Fruit fly (Drosophila melanogaster) whole organism, embryonic: Measurements from ENCODE around the gene jv.

ENCODE experiments used
- Abd-B ChIP-seq: fragments of 200-800 bp; sonication (Bioruptor generic); optimal IDR thresholded peaks from 2 replicates; lab custom pipeline; 2018; ENCODE audit warnings: missing biosample characterization, mild to moderate bottlenecking, missing genetic modification characterization, moderate library complexity
- C15 ChIP-seq: fragments of 200-800 bp; sonication (Bioruptor generic); IDR thresholded peaks from 3 replicates; pipeline ENCODE4 v1.3.6; 2022; ENCODE audit warnings: missing biosample characterization, missing genetic modification characterization
- CG11723 ChIP-seq: fragments of 200-800 bp; sonication (Bioruptor generic); optimal IDR thresholded peaks from 2 replicates; lab custom pipeline; 2017; ENCODE audit warnings: missing biosample characterization, mild to moderate bottlenecking, missing genetic modification characterization
- CG1233 ChIP-seq: fragments of 200-800 bp; sonication (Bioruptor generic); optimal IDR thresholded peaks from 4 replicates; lab custom pipeline; 2018; ENCODE audit warnings: missing biosample characterization, mild to moderate bottlenecking, missing genetic modification characterization
- CG12769 ChIP-seq: fragments of 200-800 bp; sonication (Bioruptor generic); optimal IDR thresholded peaks from 2 replicates; lab custom pipeline; 2019; ENCODE audit warnings: missing biosample characterization, mild to moderate bottlenecking, missing genetic modification characterization, moderate library complexity
- CG12942 ChIP-seq: fragments of 200-800 bp; sonication (Bioruptor generic); optimal IDR thresholded peaks from 3 replicates; lab custom pipeline; 2016; ENCODE audit warnings: missing biosample characterization, missing genetic modification characterization
- CG13123 ChIP-seq: fragments of 200-800 bp; sonication (Bioruptor generic); optimal IDR thresholded peaks from 2 replicates; lab custom pipeline; 2016; ENCODE audit warnings: missing biosample characterization, missing genetic modification characterization
- CG18262 ChIP-seq: fragments of 200-800 bp; optimal IDR thresholded peaks from 3 replicates; lab custom pipeline; 2019; ENCODE audit warnings: missing biosample characterization, mild to moderate bottlenecking, missing genetic modification characterization, moderate library complexity
- CG2116 ChIP-seq: fragments of 200-800 bp; sonication (Bioruptor generic); optimal IDR thresholded peaks from 3 replicates; lab custom pipeline; 2018; ENCODE audit warnings: missing biosample characterization, mild to moderate bottlenecking, missing genetic modification characterization
- CG2202 ChIP-seq: fragments of 200-800 bp; sonication (Bioruptor generic); optimal IDR thresholded peaks from 2 replicates; lab custom pipeline; 2018; ENCODE audit warnings: missing biosample characterization, mild to moderate bottlenecking, missing genetic modification characterization
- CG31224 ChIP-seq: fragments of 200-800 bp; sonication (Bioruptor generic); IDR thresholded peaks from 2 replicates; pipeline ENCODE4 v1.3.6; 2022; ENCODE audit warnings: missing biosample characterization, missing genetic modification characterization
- CG32767 ChIP-seq: fragments of 200-800 bp; sonication (Bioruptor generic); IDR thresholded peaks from 2 replicates; pipeline ENCODE4 v1.3.6; 2022; ENCODE audit warnings: missing biosample characterization, missing genetic modification characterization
- CG33557 ChIP-seq: fragments of 200-800 bp; sonication (Bioruptor generic); optimal IDR thresholded peaks from 2 replicates; lab custom pipeline; 2019; ENCODE audit warnings: missing biosample characterization, mild to moderate bottlenecking, missing genetic modification characterization, moderate library complexity
- CG34376 ChIP-seq: fragments of 200-800 bp; sonication (Bioruptor generic); optimal IDR thresholded peaks from 2 replicates; lab custom pipeline; 2018; ENCODE audit warnings: missing biosample characterization, mild to moderate bottlenecking, missing genetic modification characterization
- CG42726 ChIP-seq: fragments of 200-800 bp; sonication (Bioruptor generic); IDR thresholded peaks from 2 replicates; pipeline ENCODE4 v1.3.6; 2022; ENCODE audit warnings: missing biosample characterization, missing genetic modification characterization; ENCODE audit not compliant: partially characterized antibody
- CG4404 ChIP-seq: fragments of 200-800 bp; sonication (Bioruptor generic); IDR thresholded peaks from 2 replicates; pipeline ENCODE4 v1.3.6; 2022; ENCODE audit warnings: missing biosample characterization, missing genetic modification characterization
- CG4424 ChIP-seq: fragments of 200-800 bp; sonication (Bioruptor generic); optimal IDR thresholded peaks from 3 replicates; lab custom pipeline; 2016; ENCODE audit warnings: missing biosample characterization, missing genetic modification characterization
- CG4820 ChIP-seq: fragments of 200-800 bp; sonication (Bioruptor generic); optimal IDR thresholded peaks from 3 replicates; lab custom pipeline; 2016; ENCODE audit warnings: missing biosample characterization, missing genetic modification characterization
- CG6689 ChIP-seq: fragments of 200-800 bp; sonication (Bioruptor generic); IDR thresholded peaks from 2 replicates; pipeline ENCODE4 v1.3.6; 2022; ENCODE audit warnings: missing biosample characterization, missing genetic modification characterization
- CG6791 ChIP-seq: fragments of 200-800 bp; sonication (Bioruptor generic); IDR thresholded peaks from 3 replicates; pipeline ENCODE4 v1.3.6; 2022; ENCODE audit warnings: missing biosample characterization, missing genetic modification characterization; ENCODE audit not compliant: partially characterized antibody
- CG8944 ChIP-seq: fragments of 200-800 bp; sonication (Bioruptor generic); optimal IDR thresholded peaks from 3 replicates; lab custom pipeline; 2016; ENCODE audit warnings: missing biosample characterization, missing genetic modification characterization
- CG9727 ChIP-seq: fragments of 200-800 bp; sonication (Bioruptor generic); optimal IDR thresholded peaks from 3 replicates; lab custom pipeline; 2017; ENCODE audit warnings: missing biosample characterization, mild to moderate bottlenecking, missing genetic modification characterization
- Dip3 ChIP-seq: fragments of 200-800 bp; sonication (Bioruptor generic); optimal IDR thresholded peaks from 3 replicates; lab custom pipeline; 2016; ENCODE audit warnings: missing biosample characterization, missing genetic modification characterization
- Gsc ChIP-seq: fragments of 200-800 bp; sonication (Bioruptor generic); IDR thresholded peaks from 2 replicates; pipeline ENCODE4 v1.3.6; 2022; ENCODE audit warnings: missing biosample characterization, missing genetic modification characterization
- Hmr ChIP-seq: fragments of 200-800 bp; sonication (Bioruptor generic); optimal IDR thresholded peaks from 3 replicates; lab custom pipeline; 2017; ENCODE audit warnings: mild to moderate bottlenecking, missing biosample characterization, missing genetic modification reagents, missing genetic modification characterization
- Hr78 ChIP-seq, 2 experiments: fragments of 200-800 bp in 1 of 2; fragments of >200 bp in 1 of 2; sonication (Bioruptor generic) in 1 of 2; optimal IDR thresholded peaks; 2 replicates each; lab custom pipeline; 2017 to 2019; ENCODE audit warnings: missing biosample characterization in 2 of 2, missing genetic modification characterization in 2 of 2, mild to moderate bottlenecking in 1 of 2, moderate library complexity in 1 of 2
- Max ChIP-seq: fragments of 200-800 bp; sonication (Bioruptor generic); optimal IDR thresholded peaks from 2 replicates; lab custom pipeline; 2016; ENCODE audit warnings: missing biosample characterization, mild to moderate bottlenecking, missing genetic modification characterization
- NFAT ChIP-seq: fragments of 200-800 bp; sonication (Bioruptor generic); IDR thresholded peaks from 2 replicates; pipeline ENCODE4 v1.3.6; 2022; ENCODE audit warnings: missing biosample characterization, missing genetic modification characterization
- Poxn ChIP-seq: fragments of 200-800 bp; sonication (Bioruptor generic); IDR thresholded peaks from 2 replicates; pipeline ENCODE4 v1.3.6; 2022; ENCODE audit warnings: missing biosample characterization, missing genetic modification characterization
- Stat92E ChIP-seq, 3 experiments: fragments of >200 bp in 2 of 3; fragments of 200-800 bp in 1 of 3; sonication (Bioruptor generic) in 1 of 3; optimal IDR thresholded peaks; 2 replicates each; lab custom pipeline; 2017 to 2019; ENCODE audit warnings: missing biosample characterization in 3 of 3, missing genetic modification characterization in 3 of 3, mild to moderate bottlenecking in 1 of 3, moderate library complexity in 1 of 3
- ci ChIP-seq: fragments of 200-800 bp; sonication (Bioruptor generic); IDR thresholded peaks from 3 replicates; pipeline ENCODE4 v1.3.6; 2022; ENCODE audit warnings: missing biosample characterization, missing genetic modification characterization
- dmrt11E ChIP-seq: fragments of 200-800 bp; sonication (Bioruptor generic); optimal IDR thresholded peaks from 3 replicates; lab custom pipeline; 2018; ENCODE audit warnings: missing biosample characterization, mild to moderate bottlenecking, missing genetic modification characterization, moderate library complexity
- dysf ChIP-seq: fragments of 200-800 bp; sonication (Bioruptor generic); IDR thresholded peaks from 3 replicates; pipeline ENCODE4 v1.3.6; 2022; ENCODE audit warnings: missing biosample characterization, missing genetic modification characterization
- esg ChIP-seq: fragments of 200-800 bp; sonication (Bioruptor generic); conservative IDR thresholded peaks from 2 replicates; pipeline ENCODE4 v1.3.6; 2022; ENCODE audit warnings: missing biosample characterization, missing genetic modification characterization
- fru ChIP-seq: fragments of >200 bp; optimal IDR thresholded peaks from 2 replicates; lab custom pipeline; 2017
- ftz-f1 ChIP-seq: fragments of 200-800 bp; sonication (Bioruptor generic); optimal IDR thresholded peaks from 2 replicates; lab custom pipeline; 2016; ENCODE audit warnings: missing biosample characterization, missing genetic modification characterization
- gcm2 ChIP-seq: fragments of 200-800 bp; sonication (Bioruptor generic); optimal IDR thresholded peaks from 2 replicates; lab custom pipeline; 2016; ENCODE audit warnings: missing biosample characterization, missing genetic modification characterization
- insv ChIP-seq, 2 experiments: fragments of 200-800 bp; sonication (Bioruptor generic); optimal IDR thresholded peaks; 3 replicates each; lab custom pipeline; 2016 to 2018; ENCODE audit warnings: missing biosample characterization in 2 of 2, missing genetic modification characterization in 2 of 2
- klu ChIP-seq: fragments of 200-800 bp; sonication (Bioruptor generic); IDR thresholded peaks from 2 replicates; pipeline ENCODE4 v1.3.6; 2022; ENCODE audit warnings: missing biosample characterization, missing genetic modification characterization
- pan ChIP-seq, 4 experiments: fragments of >200 bp in 3 of 4; fragments of 200-800 bp in 1 of 4; sonication (Bioruptor generic) in 1 of 4; optimal IDR thresholded peaks in 3 of 4; IDR thresholded peaks in 1 of 4; 2 replicates each; pipeline versions ENCODE4 v1.3.6 to Lab custom; 2017 to 2022; ENCODE audit warnings: missing biosample characterization in 2 of 4, missing genetic modification characterization in 2 of 4, mixed read lengths in 1 of 4
- phol ChIP-seq: fragments of 200-800 bp; sonication (Bioruptor generic); optimal IDR thresholded peaks from 3 replicates; lab custom pipeline; 2018; ENCODE audit warnings: missing biosample characterization, mild to moderate bottlenecking, missing genetic modification characterization, moderate library complexity
- shn ChIP-seq: fragments of 200-800 bp; sonication (Bioruptor generic); optimal IDR thresholded peaks from 3 replicates; lab custom pipeline; 2016; ENCODE audit warnings: missing biosample characterization, missing genetic modification characterization
- slou ChIP-seq: fragments of 200-800 bp; sonication (Bioruptor generic); optimal IDR thresholded peaks from 3 replicates; lab custom pipeline; 2016; ENCODE audit warnings: missing biosample characterization, missing genetic modification characterization
- sob ChIP-seq: fragments of 200-800 bp; sonication (Bioruptor generic); IDR thresholded peaks from 2 replicates; pipeline ENCODE4 v1.3.6; 2022; ENCODE audit warnings: missing biosample characterization, missing genetic modification characterization
- tap ChIP-seq: fragments of 200-800 bp; optimal IDR thresholded peaks from 3 replicates; lab custom pipeline; 2019; ENCODE audit warnings: missing biosample characterization, mild to moderate bottlenecking, missing genetic modification characterization, moderate library complexity
- tgo ChIP-seq: fragments of 200-800 bp; sonication (Bioruptor generic); IDR thresholded peaks from 3 replicates; pipeline ENCODE4 v1.3.6; 2022; ENCODE audit warnings: missing biosample characterization, missing genetic modification characterization
- ttk ChIP-seq: fragments of 200-800 bp; sonication (Bioruptor generic); IDR thresholded peaks from 2 replicates; pipeline ENCODE4 v2.1.2; 2022; ENCODE audit warnings: missing biosample characterization, missing genetic modification characterization
- vnd ChIP-seq: fragments of 200-800 bp; sonication (Bioruptor generic); IDR thresholded peaks from 3 replicates; pipeline ENCODE4 v1.3.6; 2022; ENCODE audit warnings: missing biosample characterization, missing genetic modification characterization; ENCODE audit not compliant: partially characterized antibody
- wek ChIP-seq: fragments of 200-800 bp; sonication (Bioruptor generic); optimal IDR thresholded peaks from 3 replicates; lab custom pipeline; 2018; ENCODE audit warnings: missing biosample characterization, mild to moderate bottlenecking, missing genetic modification characterization, moderate library complexity
- zfh2 ChIP-seq: fragments of 200-800 bp; sonication (Bioruptor generic); optimal IDR thresholded peaks from 2 replicates; lab custom pipeline; 2016; ENCODE audit warnings: missing biosample characterization, missing genetic modification characterization

jv gene

DNA sequence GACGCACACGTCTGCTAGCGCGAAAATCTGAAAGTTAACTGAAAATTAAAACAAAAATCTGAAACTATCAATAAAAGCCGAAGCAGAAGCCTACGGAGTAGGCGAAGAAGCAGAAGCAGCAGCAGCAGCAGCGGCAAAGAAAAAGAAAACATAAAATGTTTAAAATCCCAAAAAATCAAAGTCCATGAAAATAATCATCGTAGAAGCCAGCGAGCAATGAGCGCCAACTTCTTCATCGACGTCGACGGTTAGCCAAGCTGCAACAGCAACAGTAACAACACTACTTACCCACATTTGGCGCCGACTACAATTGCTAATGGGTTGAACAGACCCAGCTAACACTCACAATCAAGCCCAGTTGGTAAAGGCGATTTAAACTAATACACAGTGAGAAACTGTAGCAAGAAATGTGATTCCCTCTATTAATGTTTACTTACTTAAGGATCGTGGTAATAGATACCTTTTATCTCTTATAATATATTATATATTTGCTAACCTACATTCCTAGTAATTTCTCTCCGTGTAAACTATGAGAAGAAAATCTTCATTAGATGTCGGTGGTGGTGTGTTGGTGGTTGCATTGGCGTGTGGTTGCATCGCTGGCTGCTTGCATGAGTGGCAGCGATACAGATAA lies at the start of gene jv:
TSS of gene jv (minus strand) at position 51 of the 634 bp plus-strand sequence.
- no peak for TF ChIP-seq vnd
- TF ChIP-seq Max: no peak
- TF ChIP-seq CG4404: peak; percentile 42; the same call in 1 of the 2 replicates
- TF ChIP-seq klu (GFP tag; lab: Robert Waterston, UW): no peak
- peak; percentile 79; the same call in 2 of the 3 replicates for TF ChIP-seq ci (GFP tag; lab: Robert Waterston, UW)
- TF ChIP-seq CG1233: no peak
- 0 out of 2 replicates have a peak, but pooled peaks have one; percentile 14 for TF ChIP-seq esg (GFP tag; lab: Robert Waterston, UW)
- TF ChIP-seq dmrt11E: peak; percentile 58
- 0 out of 2 replicates have a peak, but pooled peaks have one; percentile 13 for TF ChIP-seq CG32767 (GFP tag; lab: Robert Waterston, UW)
- peak; percentile 13 for TF ChIP-seq CG4820 (GFP tag; lab: Kevin White, UChicago)
- TF ChIP-seq Hr78 (GFP tag; optimal IDR thresholded peaks at IDR 0.05; lab: Kevin White, UChicago): no peak
- no peak for TF ChIP-seq shn (GFP tag; lab: Kevin White, UChicago)
- no peak for TF ChIP-seq CG42726
- TF ChIP-seq fru (lab: Kevin White, UChicago): no peak
- 0 out of 2 replicates have a peak, but pooled peaks have one; percentile 15 for TF ChIP-seq Gsc (GFP tag; lab: Robert Waterston, UW)
- no peak for TF ChIP-seq tap (tag; lab: Kevin White, UChicago)
- no peak for TF ChIP-seq Poxn (GFP tag; lab: Robert Waterston, UW)
- TF ChIP-seq CG4424 (GFP tag; lab: Kevin White, UChicago): peak; percentile 15
- no peak for TF ChIP-seq Dip3 (GFP tag; lab: Kevin White, UChicago)
- no peak for TF ChIP-seq C15 (GFP tag; lab: Robert Waterston, UW)
- no peak for TF ChIP-seq NFAT (GFP tag; lab: Robert Waterston, UW)
- peak; percentile 2 for TF ChIP-seq CG9727
- TF ChIP-seq insv (GFP tag; optimal IDR thresholded peaks at IDR 0.05; lab: Kevin White, UChicago): no peak
- no peak for TF ChIP-seq CG6791
- peak; percentile 49 for TF ChIP-seq CG6689
- TF ChIP-seq CG12942: no peak
- no peak for TF ChIP-seq CG12769 (tag; lab: Kevin White, UChicago)
- no peak for TF ChIP-seq Stat92E (GFP tag; optimal IDR thresholded peaks at IDR 0.05; lab: Kevin White, UChicago)
- no peak for TF ChIP-seq sob (GFP tag; lab: Robert Waterston, UW)
- TF ChIP-seq CG34376 (GFP tag; lab: Kevin White, UChicago): no peak
- peak; percentile 21 for TF ChIP-seq Abd-B
- TF ChIP-seq Hmr (GFP tag; lab: Kevin White, UChicago): no peak
- no peak for TF ChIP-seq CG13123 (GFP tag; lab: Kevin White, UChicago)
- no peak for TF ChIP-seq ftz-f1
- no peak for TF ChIP-seq CG2116 (GFP tag; lab: Kevin White, UChicago)
- TF ChIP-seq CG31224 (GFP tag; lab: Robert Waterston, UW): no peak
- TF ChIP-seq gcm2 (GFP tag; lab: Kevin White, UChicago): no peak
- TF ChIP-seq phol (tag; lab: Kevin White, UChicago): no peak
- TF ChIP-seq CG2202 (tag; lab: Kevin White, UChicago): no peak
- TF ChIP-seq ttk: peak; percentile 44
- no peak for TF ChIP-seq wek (GFP tag; lab: Kevin White, UChicago)
- TF ChIP-seq pan (optimal IDR thresholded peaks at IDR 0.05; lab: Kevin White, UChicago): no peak
- peak in 1 of 2 experiments; percentile 25 for TF ChIP-seq pan (GFP tag; optimal IDR thresholded peaks at IDR 0.05 in 1 of 2, IDR thresholded peaks at IDR 0.05 in 1 of 2)
- TF ChIP-seq CG18262: no peak
- no peak for TF ChIP-seq slou
- TF ChIP-seq CG33557: no peak
- TF ChIP-seq CG8944 (GFP tag; lab: Kevin White, UChicago): no peak
- TF ChIP-seq dysf: no peak
- peak; percentile 30; the same call in 1 of the 3 replicates for TF ChIP-seq tgo (GFP tag; lab: Robert Waterston, UW)
- no peak for TF ChIP-seq zfh2 (GFP tag; lab: Kevin White, UChicago)
- no peak for TF ChIP-seq CG11723
